Worm (Caenorhabditis elegans): Measurements from ENCODE around the gene D1005.2.

ce11 chrX:1501752-1502151 lies 42.9 kb downstream of the D1005.2 start, which contains the start of gene F09E10.7:
- no peak for TF ChIP-seq ceh-82 (tag; optimal IDR thresholded peaks at IDR 0.05)
- TF ChIP-seq elt-3 (tag; optimal IDR thresholded peaks at IDR 0.05), result no peak
- no peak for TF ChIP-seq nhr-25 (tag; optimal IDR thresholded peaks at IDR 0.05)
- no peak for TF ChIP-seq ztf-11 (tag; optimal IDR thresholded peaks at IDR 0.05)
- TF ChIP-seq aly-2 (tag; optimal IDR thresholded peaks at IDR 0.05), result no peak
- no peak for TF ChIP-seq elt-1 (tag; optimal IDR thresholded peaks at IDR 0.05)
- TF ChIP-seq fos-1 (tag; optimal IDR thresholded peaks at IDR 0.05), result no peak
